Worm (Caenorhabditis elegans) whole organism, L4 larva: ENCODE results near the gene C37C3.1.

Source experiments
- F49E8.2 ChIP-seq: sonication (generic microtip); optimal IDR thresholded peaks from 2 replicates; lab custom pipeline; 2016; ENCODE audit warnings: missing compliant biosample characterization, mild to moderate bottlenecking, missing genetic modification characterization, borderline replicate concordance
- ama-1 ChIP-seq: fragments of 150-350 bp; optimal IDR thresholded peaks from 2 replicates; lab custom pipeline; 2014; ENCODE audit warnings: inconsistent platforms, mixed read lengths
- ceh-28 ChIP-seq: fragments of 150-350 bp; optimal IDR thresholded peaks from 2 replicates; lab custom pipeline; 2014; ENCODE audit warnings: missing biosample characterization, missing genetic modification reagents, missing genetic modification characterization
- ceh-32 ChIP-seq: sonication (generic microtip); optimal IDR thresholded peaks from 2 replicates; lab custom pipeline; 2016; ENCODE audit warnings: mild to moderate bottlenecking, missing genetic modification characterization, missing compliant biosample characterization; ENCODE audit not compliant: poor library complexity
- dpl-1 ChIP-seq: fragments of 150-350 bp; optimal IDR thresholded peaks from 2 replicates; lab custom pipeline; 2014; ENCODE audit warnings: missing biosample characterization, missing genetic modification reagents, missing genetic modification characterization
- duxl-1 ChIP-seq: sonication (generic microtip); optimal IDR thresholded peaks from 2 replicates; lab custom pipeline; 2016; ENCODE audit warnings: mild to moderate bottlenecking, missing genetic modification characterization, moderate library complexity, missing compliant biosample characterization; ENCODE audit not compliant: poor library complexity
- nhr-111 ChIP-seq: fragments of 200-800 bp; sonication (Bioruptor generic); optimal IDR thresholded peaks from 2 replicates; lab custom pipeline; 2018; ENCODE audit warnings: mild to moderate bottlenecking, missing genetic modification characterization, missing compliant biosample characterization
- nhr-237 ChIP-seq: sonication (generic microtip); optimal IDR thresholded peaks from 2 replicates; lab custom pipeline; 2017; ENCODE audit warnings: missing biosample characterization, missing genetic modification characterization
- pqm-1 ChIP-seq: sonication (generic microtip); optimal IDR thresholded peaks from 2 replicates; lab custom pipeline; 2017; ENCODE audit warnings: missing biosample characterization, missing genetic modification characterization
- skn-1 ChIP-seq: fragments of 150-350 bp; optimal IDR thresholded peaks from 2 replicates; lab custom pipeline; 2014; ENCODE audit warnings: missing biosample characterization, missing genetic modification characterization

ce11 chrV:7852078-7852477, 5.7 kb upstream of the C37C3.1 start:
- TF ChIP-seq nhr-111 (GFP tag; lab: Kevin White, UChicago) (no peak), pqm-1 (tag; lab: Kevin White, UChicago) (no peak), nhr-237 (tag; lab: Kevin White, UChicago) (no peak), dpl-1 (GFP tag; lab: Kevin White, UChicago) (no peak), ceh-28 (no peak), ama-1 (lab: Kevin White, UChicago) (no peak), duxl-1 (tag; lab: Kevin White, UChicago) (no peak), ceh-32 (tag; lab: Kevin White, UChicago) (no peak), F49E8.2 (tag; lab: Kevin White, UChicago) (peak; percentile 9), skn-1 (no peak)
